Worm (Caenorhabditis elegans) whole organism, late embryonic: Measurements from ENCODE around the gene C11E4.7.

Experiments
- C08G9.2 ChIP-seq: sonication (generic microtip); optimal IDR thresholded peaks from 2 replicates; lab custom pipeline; 2016; ENCODE audit warnings: mild to moderate bottlenecking, missing genetic modification characterization, moderate library complexity, missing compliant biosample characterization
- C38D4.7 ChIP-seq: fragments of 200-800 bp; sonication (Bioruptor generic); optimal IDR thresholded peaks from 2 replicates; lab custom pipeline; 2018; ENCODE audit warnings: mild to moderate bottlenecking, missing genetic modification characterization, moderate library complexity, missing compliant biosample characterization
- K09A11.1 ChIP-seq: sonication (generic microtip); optimal IDR thresholded peaks from 2 replicates; lab custom pipeline; 2017; ENCODE audit warnings: antibody characterized with exemption, mild to moderate bottlenecking, missing genetic modification characterization, missing compliant biosample characterization; ENCODE audit not compliant: insufficient read depth
- ama-1 ChIP-seq: fragments of 150-350 bp; optimal IDR thresholded peaks from 2 replicates; lab custom pipeline; 2014
- ceh-18 ChIP-seq: sonication (generic microtip); optimal IDR thresholded peaks from 2 replicates; lab custom pipeline; 2016; ENCODE audit warnings: missing genetic modification characterization, missing compliant biosample characterization
- ceh-2 ChIP-seq: sonication (generic microtip); optimal IDR thresholded peaks from 2 replicates; lab custom pipeline; 2016; ENCODE audit warnings: missing genotype, missing genetic modification characterization, missing compliant biosample characterization
- ceh-22 ChIP-seq: sonication (generic microtip); optimal IDR thresholded peaks from 2 replicates; lab custom pipeline; 2017; ENCODE audit warnings: missing biosample characterization, missing genetic modification characterization
- ceh-31 ChIP-seq: sonication (generic microtip); optimal IDR thresholded peaks from 2 replicates; lab custom pipeline; 2016; ENCODE audit warnings: missing genetic modification characterization, missing compliant biosample characterization
- ceh-45 ChIP-seq: fragments of 200-800 bp; sonication (Bioruptor generic); IDR thresholded peaks from 2 replicates; pipeline ENCODE4 v1.3.6; 2022; ENCODE audit warnings: missing genetic modification reagents, missing genetic modification characterization, missing compliant biosample characterization
- dmd-4 ChIP-seq: sonication (generic microtip); optimal IDR thresholded peaks from 2 replicates; lab custom pipeline; 2016; ENCODE audit warnings: borderline replicate concordance, missing genetic modification characterization, missing compliant biosample characterization
- dve-1 ChIP-seq: sonication (generic microtip); optimal IDR thresholded peaks from 2 replicates; lab custom pipeline; 2017; ENCODE audit warnings: antibody characterized with exemption, mild to moderate bottlenecking, missing genetic modification characterization, missing compliant biosample characterization
- elt-2 ChIP-seq: sonication (generic microtip); optimal IDR thresholded peaks from 2 replicates; lab custom pipeline; 2016; ENCODE audit warnings: missing genetic modification reagents, missing genetic modification characterization, missing compliant biosample characterization
- fkh-10 ChIP-seq: fragments of 150-350 bp; optimal IDR thresholded peaks from 2 replicates; lab custom pipeline; 2014; ENCODE audit warnings: missing biosample characterization, missing genetic modification reagents, missing genetic modification characterization
- gmeb-2 ChIP-seq: sonication (generic microtip); optimal IDR thresholded peaks from 2 replicates; lab custom pipeline; 2016; ENCODE audit warnings: missing genetic modification characterization, inconsistent platforms, missing compliant biosample characterization
- hlh-30 ChIP-seq: sonication (generic microtip); optimal IDR thresholded peaks from 2 replicates; lab custom pipeline; 2017; ENCODE audit warnings: antibody characterized with exemption, missing genetic modification characterization, missing compliant biosample characterization; ENCODE audit not compliant: insufficient read depth
- lin-11 ChIP-seq: fragments of 200-800 bp; sonication (Bioruptor generic); optimal IDR thresholded peaks from 2 replicates; lab custom pipeline; 2018; ENCODE audit warnings: mild to moderate bottlenecking, missing genetic modification characterization, missing compliant biosample characterization
- madf-2 ChIP-seq: sonication (generic microtip); optimal IDR thresholded peaks from 2 replicates; lab custom pipeline; 2017; ENCODE audit warnings: missing genetic modification characterization, missing compliant biosample characterization
- nfya-1 ChIP-seq: sonication (generic microtip); optimal IDR thresholded peaks from 2 replicates; lab custom pipeline; 2017; ENCODE audit warnings: missing genetic modification characterization, mild to moderate bottlenecking, missing compliant biosample characterization, antibody characterized with exemption, moderate library complexity
- nhr-11 ChIP-seq: fragments of 150-350 bp; optimal IDR thresholded peaks from 2 replicates; lab custom pipeline; 2014; ENCODE audit warnings: missing biosample characterization, missing genetic modification characterization
- npax-4 ChIP-seq: sonication (generic microtip); optimal IDR thresholded peaks from 2 replicates; lab custom pipeline; 2016; ENCODE audit warnings: missing genetic modification characterization, missing compliant biosample characterization
- pag-3 ChIP-seq: sonication (generic microtip); optimal IDR thresholded peaks from 2 replicates; lab custom pipeline; 2016; ENCODE audit warnings: missing compliant biosample characterization, missing genetic modification characterization, borderline replicate concordance
- pha-4 ChIP-seq: fragments of 150-350 bp; optimal IDR thresholded peaks from 2 replicates; lab custom pipeline; 2018; ENCODE audit warnings: missing biosample characterization, missing genetic modification reagents, missing genetic modification characterization
- pqm-1 ChIP-seq: sonication (generic microtip); optimal IDR thresholded peaks from 2 replicates; lab custom pipeline; 2016; ENCODE audit warnings: missing genetic modification characterization, missing compliant biosample characterization
- pros-1 ChIP-seq: fragments of 150-350 bp; optimal IDR thresholded peaks from 2 replicates; lab custom pipeline; 2014; ENCODE audit warnings: missing biosample characterization, missing genetic modification reagents, missing genetic modification characterization
- ref-2 ChIP-seq: sonication (generic microtip); optimal IDR thresholded peaks from 2 replicates; lab custom pipeline; 2016; ENCODE audit warnings: missing genetic modification characterization, missing compliant biosample characterization
- rnt-1 ChIP-seq: sonication (generic microtip); optimal IDR thresholded peaks from 2 replicates; lab custom pipeline; 2016; ENCODE audit warnings: missing genetic modification characterization, missing compliant biosample characterization
- tbx-7 ChIP-seq: sonication (generic microtip); optimal IDR thresholded peaks from 2 replicates; lab custom pipeline; 2016; ENCODE audit warnings: missing genotype, missing genetic modification characterization, missing compliant biosample characterization
- unc-55 ChIP-seq: sonication (generic microtip); optimal IDR thresholded peaks from 2 replicates; lab custom pipeline; 2017; ENCODE audit warnings: missing biosample characterization, missing genetic modification reagents, missing genetic modification characterization
- unc-86 ChIP-seq: sonication (generic microtip); optimal IDR thresholded peaks from 2 replicates; lab custom pipeline; 2016; ENCODE audit warnings: missing genetic modification characterization, missing compliant biosample characterization
- zip-5 ChIP-seq: sonication (generic microtip); optimal IDR thresholded peaks from 2 replicates; lab custom pipeline; 2016; ENCODE audit warnings: missing genetic modification characterization, missing compliant biosample characterization

Gene C11E4.7

DNA sequence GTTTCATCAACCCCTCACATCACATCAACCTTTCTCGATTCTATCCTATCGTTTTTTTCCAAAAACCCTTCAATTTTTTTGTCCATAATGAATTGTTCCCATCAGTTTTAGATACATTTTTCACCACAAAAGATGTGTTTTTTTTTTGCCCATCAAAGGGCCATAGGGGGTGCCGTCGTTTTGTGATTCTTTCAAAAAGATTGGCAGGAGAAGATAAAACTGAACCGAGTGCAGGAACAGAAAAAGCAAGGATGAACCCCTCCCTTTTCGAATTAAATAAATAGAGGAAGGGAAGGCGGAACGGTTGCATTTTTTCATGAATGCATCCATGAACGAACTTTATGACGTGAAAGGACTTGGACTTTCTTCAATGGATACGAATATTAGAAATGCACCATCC, at the start of gene C11E4.7:
TSS of gene C11E4.7 (plus strand) at position 301 of the 400 bp plus-strand sequence.
- TF ChIP-seq ceh-18 (tag; lab: Kevin White, UChicago) = no peak
- TF ChIP-seq, all 69 proteins: peak for 0

DNA sequence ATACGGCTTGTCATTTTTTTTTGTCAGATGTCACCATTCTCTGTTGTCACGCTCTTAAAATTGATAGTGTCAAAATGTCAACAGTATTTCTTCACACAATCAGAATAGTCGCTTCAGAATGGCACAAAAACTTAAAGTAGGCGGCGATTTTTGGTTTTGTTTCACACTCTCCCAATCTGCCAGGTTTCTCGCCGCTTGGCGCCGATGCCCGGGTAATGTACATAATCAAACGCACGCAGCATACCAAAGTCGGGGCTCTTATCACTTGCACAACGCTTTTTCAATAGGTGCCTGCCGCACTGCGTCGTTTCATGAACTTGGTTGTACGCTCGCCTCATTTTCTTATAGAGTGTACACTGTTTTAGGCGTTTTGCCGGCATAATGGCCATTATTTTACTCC, 48.4 kb upstream of the C11E4.7 start:
- TF ChIP-seq C38D4.7 (GFP tag; lab: Kevin White, UChicago) (no peak), lin-11 (tag; lab: Kevin White, UChicago) (no peak), elt-2 (tag; lab: Kevin White, UChicago) (peak; percentile 20), unc-86 (no peak)
- TF ChIP-seq, all 69 proteins: peak for 1

DNA sequence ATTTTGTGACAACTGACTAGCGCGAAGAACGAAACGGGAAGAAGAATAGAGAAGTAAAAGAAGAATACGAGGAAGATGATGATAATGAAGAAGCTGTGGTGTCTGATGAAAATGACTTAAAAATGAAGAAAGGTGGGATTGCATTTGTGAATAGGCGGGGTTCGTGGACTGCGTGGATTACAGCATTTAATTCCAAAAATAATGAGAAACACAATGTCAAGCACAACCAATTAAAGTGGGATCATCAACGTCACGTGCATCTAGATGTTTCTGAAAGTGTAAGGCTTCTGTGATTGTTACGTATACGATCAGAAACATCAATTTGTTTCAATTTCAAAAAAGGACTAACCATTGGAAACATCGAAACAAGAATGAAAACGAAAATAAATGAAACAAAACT, 40.1 kb upstream of the C11E4.7 start, which contains the start of gene glb-17:
TSS of gene glb-17 (minus strand) at position 101 of the 400 bp plus-strand sequence.
- TF ChIP-seq zip-5 (tag; lab: Kevin White, UChicago) (no peak), ceh-22 (tag; lab: Kevin White, UChicago) (no peak), ceh-45 (GFP tag; lab: Robert Waterston, UW) (no peak)

DNA sequence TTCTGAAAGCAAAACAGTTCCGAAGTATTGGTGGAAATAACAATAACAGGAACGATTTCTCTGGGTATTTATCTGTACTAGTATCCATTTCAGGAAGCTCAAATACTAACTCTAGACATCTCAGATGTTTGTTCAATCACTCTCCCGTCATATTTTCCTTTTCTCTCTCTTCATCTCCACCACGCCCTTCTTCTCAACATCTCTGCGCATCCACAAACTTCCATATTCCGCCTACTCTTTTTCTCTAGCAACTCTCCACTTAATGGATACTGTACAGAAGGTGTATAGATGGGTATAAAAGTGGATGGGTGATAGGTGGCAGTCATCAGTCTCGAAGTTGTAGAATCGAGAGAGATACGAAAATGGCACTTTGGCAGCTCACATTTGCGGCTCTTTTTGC, 32.7 kb upstream of the C11E4.7 start, which contains the start of gene gpx-5:
TSS of gene gpx-5 (plus strand) at position 336 of the 400 bp plus-strand sequence.
- no peak for TF ChIP-seq fkh-10 (GFP tag; lab: Kevin White, UChicago)
- TF ChIP-seq ceh-2 (tag; lab: Kevin White, UChicago) = no peak
- no peak for TF ChIP-seq ceh-45 (GFP tag; lab: Robert Waterston, UW)
- no peak for TF ChIP-seq pha-4 (tag; lab: Kevin White, UChicago)
- no peak for TF ChIP-seq unc-55 (GFP tag; lab: Kevin White, UChicago)
- TF ChIP-seq hlh-30 (tag; lab: Kevin White, UChicago) = no peak
- TF ChIP-seq madf-2 (tag; lab: Kevin White, UChicago) = no peak

DNA sequence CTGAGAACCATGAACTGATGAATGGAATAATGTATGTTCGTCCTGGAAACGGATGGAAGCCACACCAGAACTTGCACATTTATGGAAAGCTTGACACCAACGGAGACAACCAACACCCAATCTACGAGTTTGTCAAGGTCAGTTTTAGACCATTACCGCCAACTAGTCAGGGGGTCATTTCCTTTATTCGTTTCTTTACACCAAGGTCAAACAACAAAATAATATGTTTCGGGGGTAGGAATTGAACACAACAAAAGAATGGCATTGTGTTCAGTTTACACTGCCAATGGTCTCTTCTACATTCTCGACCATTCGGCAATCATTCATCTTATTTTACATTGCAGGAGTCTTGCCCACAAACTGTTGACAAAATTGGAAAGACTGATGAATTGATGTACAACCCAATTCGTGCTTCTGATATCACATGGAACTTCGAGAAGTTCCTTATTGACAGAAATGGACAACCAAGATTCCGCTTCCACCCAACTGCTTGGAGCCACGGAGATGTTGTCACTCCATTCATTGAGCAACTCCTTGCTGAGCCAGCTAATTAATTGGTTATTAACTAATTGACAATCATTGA, 31.3 kb upstream of the C11E4.7 start:
- no peak for TF ChIP-seq tbx-7 (tag; lab: Kevin White, UChicago)
- TF ChIP-seq rnt-1 (tag; lab: Kevin White, UChicago) = no peak
- TF ChIP-seq dmd-4 (tag; lab: Kevin White, UChicago) = no peak
- TF ChIP-seq nfya-1 (tag; lab: Kevin White, UChicago) = no peak
- no peak for TF ChIP-seq ceh-2 (tag; lab: Kevin White, UChicago)
- no peak for TF ChIP-seq pqm-1

DNA sequence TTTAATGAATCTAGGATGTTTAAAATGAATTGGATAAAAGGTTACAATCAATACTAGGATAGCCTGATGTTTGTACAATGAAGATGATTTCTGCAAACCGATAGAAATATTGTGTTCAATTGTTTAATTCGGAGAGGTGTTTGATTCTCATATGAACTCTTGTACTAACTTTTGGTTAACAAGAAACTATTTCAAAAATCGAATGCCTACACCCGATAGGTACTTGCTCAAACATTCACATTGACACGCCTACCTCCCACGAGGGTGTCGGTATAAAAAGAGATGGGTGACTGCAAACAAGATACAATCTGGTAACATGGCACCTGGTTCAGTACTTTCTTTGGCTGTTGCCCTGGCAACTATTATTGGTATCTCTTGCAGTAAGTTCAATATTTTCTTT, 29.4 kb upstream of the C11E4.7 start, which contains the start of gene gpx-3:
TSS of gene gpx-3 (plus strand) at position 301 of the 400 bp plus-strand sequence.
- TF ChIP-seq nhr-11 (tag; lab: Kevin White, UChicago) = no peak
- no peak for TF ChIP-seq ref-2 (tag; lab: Kevin White, UChicago)
- no peak for TF ChIP-seq K09A11.1
- no peak for TF ChIP-seq ceh-31 (tag; lab: Kevin White, UChicago)
- TF ChIP-seq madf-2 (tag; lab: Kevin White, UChicago) = no peak
- TF ChIP-seq gmeb-2 (tag; lab: Kevin White, UChicago) = no peak
- TF ChIP-seq npax-4 (tag; lab: Kevin White, UChicago) = no peak
- no peak for TF ChIP-seq pag-3
- TF ChIP-seq C08G9.2 (tag; lab: Kevin White, UChicago) = no peak
- TF ChIP-seq unc-86 = no peak
- no peak for TF ChIP-seq ceh-18 (tag; lab: Kevin White, UChicago)
- no peak for TF ChIP-seq pros-1 (tag; lab: Kevin White, UChicago)
- TF ChIP-seq dve-1 (tag; lab: Kevin White, UChicago) = no peak
- TF ChIP-seq ama-1 = no peak
